Worm (Caenorhabditis elegans) whole organism, midembryonic: ENCODE results near the gene F53E4.2.
A peak's percentile ranks its signal among the peaks of the same experiment; 100 is the strongest.
"Not testable (repeated sequence)": the region's sequence is repeated elsewhere in the genome, so short reads cannot be mapped to it uniquely, and the experiment has no call there.

Experiments used
- T22C8.4 ChIP-seq: fragments of 200-800 bp; sonication (Bioruptor generic); IDR thresholded peaks from 2 replicates; pipeline ENCODE4 v1.3.6; 2022; ENCODE audit warnings: missing genetic modification characterization, missing compliant biosample characterization
- cog-1 ChIP-seq: sonication (generic microtip); optimal IDR thresholded peaks from 2 replicates; lab custom pipeline; 2016; ENCODE audit warnings: missing genetic modification characterization, missing compliant biosample characterization
- flt-1 ChIP-seq: fragments of 200-800 bp; sonication (Bioruptor generic); IDR thresholded peaks from 2 replicates; pipeline ENCODE4 v1.3.6; 2022; ENCODE audit warnings: missing genetic modification characterization, missing compliant biosample characterization
- klf-2 ChIP-seq: fragments of 200-800 bp; sonication (Bioruptor generic); conservative IDR thresholded peaks from 2 replicates; pipeline ENCODE4 v1.3.6; 2022; ENCODE audit warnings: missing genetic modification reagents, missing genetic modification characterization, missing compliant biosample characterization
- med-1 ChIP-seq: sonication (generic microtip); optimal IDR thresholded peaks from 2 replicates; lab custom pipeline; 2017; ENCODE audit warnings: missing genetic modification characterization, mild to moderate bottlenecking, missing compliant biosample characterization, antibody characterized with exemption, missing genetic modification reagents; ENCODE audit not compliant: insufficient read depth
- ref-1 ChIP-seq: fragments of 200-800 bp; sonication (Bioruptor generic); conservative IDR thresholded peaks from 2 replicates; pipeline ENCODE4 v1.3.6; 2022; ENCODE audit warnings: missing genetic modification reagents, missing genetic modification characterization, missing compliant biosample characterization
- tab-1 ChIP-seq: fragments of 200-800 bp; sonication (Bioruptor generic); IDR thresholded peaks from 2 replicates; pipeline ENCODE4 v1.3.6; 2022; ENCODE audit warnings: missing genetic modification characterization, missing compliant biosample characterization
- ztf-23 ChIP-seq: fragments of 200-800 bp; sonication (Bioruptor generic); IDR thresholded peaks from 2 replicates; pipeline ENCODE4 v1.3.6; 2022; ENCODE audit warnings: missing genetic modification reagents, missing genetic modification characterization, missing compliant biosample characterization
- ztf-29 ChIP-seq: fragments of 200-800 bp; sonication (Bioruptor generic); IDR thresholded peaks from 2 replicates; pipeline ENCODE4 v1.3.6; 2022; ENCODE audit warnings: missing genetic modification reagents, missing genetic modification characterization, missing compliant biosample characterization

Gene F53E4.2

DNA sequence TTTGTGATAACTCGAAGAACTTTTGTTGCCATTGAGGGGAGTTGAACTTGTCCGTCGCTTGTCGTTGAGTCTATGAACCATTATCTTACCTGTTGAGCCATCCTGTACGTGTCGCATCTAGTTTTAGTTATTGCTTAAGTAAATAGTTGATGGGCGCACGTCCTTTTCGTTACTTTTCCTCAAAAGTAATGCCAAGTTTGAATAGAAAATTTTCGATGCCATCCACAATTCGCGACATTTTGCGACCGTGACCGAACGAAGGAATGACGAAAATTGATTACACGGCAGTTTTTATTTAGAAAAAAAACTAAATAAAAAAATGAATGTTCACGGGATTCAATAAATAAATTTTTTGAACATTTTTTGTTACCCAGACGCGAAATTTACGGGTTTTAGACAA, 14.0 kb downstream of the F53E4.2 start, which contains the start of gene F53E4.1:
F53E4.1 (minus strand) TSS at position 101 of the 400 bp plus-strand sequence.
- TF ChIP-seq ref-1 (GFP tag; lab: Robert Waterston, UW); med-1; klf-2 (GFP tag; lab: Robert Waterston, UW): not testable (repeated sequence)

DNA sequence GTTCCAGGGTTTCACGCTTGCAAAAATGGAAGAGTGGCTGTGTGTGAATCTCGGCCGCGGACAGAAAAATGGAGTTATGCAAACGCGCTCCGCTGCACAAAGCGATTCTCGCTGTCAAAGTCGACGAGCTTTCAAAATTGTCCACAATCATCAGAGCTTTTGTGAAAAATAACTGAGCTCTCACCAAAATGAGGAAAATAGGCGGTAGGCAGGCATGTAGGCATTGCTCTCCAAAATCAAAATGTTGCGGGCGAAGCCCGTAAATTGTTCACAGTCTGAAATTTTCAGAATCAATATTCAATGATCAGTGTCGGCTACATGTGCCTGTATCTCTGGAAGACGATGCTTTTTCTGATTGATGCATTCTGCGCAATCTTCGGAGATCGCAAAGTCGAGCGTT, 14.6 kb downstream of the F53E4.2 start, which contains the start of gene K06B4.4:
K06B4.4 (plus strand) TSS at position 301 of the 400 bp plus-strand sequence.
- TF ChIP-seq klf-2 (GFP tag; lab: Robert Waterston, UW) (no peak), ztf-23 (GFP tag; lab: Robert Waterston, UW) (no peak), med-1 (no peak), ztf-29 (GFP tag; lab: Robert Waterston, UW) (no peak), tab-1 (no peak), T22C8.4 (GFP tag; lab: Robert Waterston, UW) (no peak), flt-1 (no peak), ref-1 (GFP tag; lab: Robert Waterston, UW) (no peak), cog-1 (tag; lab: Kevin White, UChicago) (no peak)

DNA sequence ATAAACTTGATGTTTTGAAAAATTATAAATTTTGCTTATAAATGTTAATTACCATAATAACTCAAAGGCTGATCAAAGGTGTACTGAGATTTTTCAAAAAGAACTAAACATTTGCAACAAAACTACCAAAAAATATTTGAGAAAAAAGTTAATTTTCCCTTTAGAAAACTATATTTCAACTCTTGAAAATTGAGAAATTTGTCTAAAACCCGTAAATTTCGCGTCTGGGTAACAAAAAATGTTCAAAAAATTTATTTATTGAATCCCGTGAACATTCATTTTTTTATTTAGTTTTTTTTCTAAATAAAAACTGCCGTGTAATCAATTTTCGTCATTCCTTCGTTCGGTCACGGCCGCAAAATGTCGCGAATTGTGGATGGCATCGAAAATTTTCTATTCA, 15.9 kb downstream of the F53E4.2 start, which contains the start of gene K06B4.15:
K06B4.15 (plus strand) TSS at position 301 of the 400 bp plus-strand sequence.
- not testable (repeated sequence) for TF ChIP-seq med-1; T22C8.4 (GFP tag; lab: Robert Waterston, UW); tab-1

DNA sequence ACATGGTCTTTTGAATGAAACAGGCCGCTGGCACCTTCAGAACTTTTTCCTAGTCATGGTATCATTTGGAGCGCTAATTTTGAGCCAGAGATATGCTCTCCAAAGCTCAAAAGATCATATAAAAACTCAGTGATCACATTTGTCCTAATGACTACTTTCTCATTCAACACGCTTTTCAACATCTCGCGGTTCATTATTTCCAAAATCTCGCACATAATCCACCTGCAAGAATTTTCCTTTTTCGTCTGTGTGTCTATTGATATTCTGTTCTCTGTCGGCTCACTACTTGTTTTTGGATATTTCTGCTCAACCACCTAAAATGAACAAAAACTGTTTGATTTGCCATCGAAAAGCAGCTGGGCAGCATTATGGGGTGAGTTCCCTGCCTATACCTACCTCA, 19.5 kb downstream of the F53E4.2 start, which contains the start of gene nhr-51:
nhr-51 (plus strand) TSS at position 301 of the 400 bp plus-strand sequence.
- TF ChIP-seq ref-1 (GFP tag; lab: Robert Waterston, UW) (no peak), tab-1 (no peak), ztf-23 (GFP tag; lab: Robert Waterston, UW) (no peak), flt-1 (no peak), klf-2 (GFP tag; lab: Robert Waterston, UW) (no peak), med-1 (no peak), ztf-29 (GFP tag; lab: Robert Waterston, UW) (no peak)

DNA sequence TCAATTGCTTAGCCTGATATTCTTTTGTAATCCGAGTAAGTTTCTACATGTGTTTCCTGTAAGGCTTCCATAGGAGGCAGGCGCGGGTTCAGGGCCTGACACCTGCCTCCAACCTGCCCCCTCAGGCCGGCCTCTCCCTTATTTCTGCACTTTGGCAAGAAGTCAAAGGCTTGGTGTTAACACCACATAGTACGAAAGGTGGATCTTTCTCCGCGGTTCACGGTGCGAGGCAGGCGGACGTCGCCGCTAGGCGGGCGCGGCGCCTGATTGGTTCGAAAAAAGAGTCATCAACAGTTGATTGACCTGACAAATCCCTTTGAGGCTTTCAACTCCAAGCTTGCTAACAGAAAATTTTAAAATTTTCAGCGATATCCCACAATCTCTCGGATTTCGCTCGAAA, 20.7 kb downstream of the F53E4.2 start:
- TF ChIP-seq klf-2 (GFP tag; lab: Robert Waterston, UW) (no peak), tab-1 (0 out of 2 replicates have a peak, but pooled peaks have one; percentile 22)

DNA sequence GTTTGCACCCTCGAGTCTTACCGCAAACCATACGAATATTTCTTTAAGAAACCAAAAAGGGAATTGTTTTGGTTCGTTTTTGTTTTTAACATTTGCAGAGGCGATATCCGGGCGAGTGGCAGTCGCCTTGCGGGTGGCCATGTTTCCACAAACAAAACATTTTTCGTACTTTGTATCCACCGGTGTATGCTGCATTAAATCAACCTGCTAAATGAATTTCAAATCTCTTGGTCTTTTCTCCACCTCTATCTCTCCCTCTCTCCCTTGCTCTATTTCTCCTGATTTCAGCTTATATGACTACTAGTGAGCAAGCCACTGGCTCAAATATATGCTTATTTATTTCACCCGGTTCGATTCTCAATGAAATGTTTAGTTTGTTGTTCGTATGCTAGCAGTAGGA, 23.0 kb downstream of the F53E4.2 start, which contains the start of gene nhr-52:
nhr-52 (plus strand) TSS at position 301 of the 400 bp plus-strand sequence.
- no peak for TF ChIP-seq ztf-23 (GFP tag; lab: Robert Waterston, UW)
- TF ChIP-seq cog-1 (tag; lab: Kevin White, UChicago): no peak
- no peak for TF ChIP-seq ref-1 (GFP tag; lab: Robert Waterston, UW)
- no peak for TF ChIP-seq klf-2 (GFP tag; lab: Robert Waterston, UW)
- TF ChIP-seq tab-1: no peak
- TF ChIP-seq ztf-29 (GFP tag; lab: Robert Waterston, UW): no peak
- TF ChIP-seq med-1: no peak
- no peak for TF ChIP-seq T22C8.4 (GFP tag; lab: Robert Waterston, UW)
- TF ChIP-seq flt-1: no peak

DNA sequence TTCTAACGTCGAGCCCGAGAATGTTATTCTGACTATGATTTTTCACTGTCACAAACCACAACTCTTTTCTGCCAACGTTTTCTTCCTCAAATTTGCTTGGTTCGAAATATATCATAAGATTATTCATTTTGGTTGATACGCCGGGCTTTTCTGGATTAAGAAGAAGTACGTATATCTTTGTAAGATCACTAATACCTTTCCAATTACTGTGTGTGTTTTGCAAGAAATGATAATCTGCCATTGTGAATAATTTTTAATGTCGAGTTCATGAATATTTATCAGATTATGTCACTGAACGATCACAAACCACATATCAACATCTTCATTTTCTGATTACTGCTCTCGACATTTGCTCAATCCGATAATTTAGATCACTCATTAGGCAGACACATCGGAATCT, 31.4 kb downstream of the F53E4.2 start, which contains the start of gene nhr-196:
nhr-196 (plus strand) TSS at position 118 of the 400 bp plus-strand sequence.
- TF ChIP-seq cog-1 (tag; lab: Kevin White, UChicago) (no peak), ztf-29 (GFP tag; lab: Robert Waterston, UW) (no peak), ztf-23 (GFP tag; lab: Robert Waterston, UW) (no peak), tab-1 (no peak), T22C8.4 (GFP tag; lab: Robert Waterston, UW) (no peak), klf-2 (GFP tag; lab: Robert Waterston, UW) (no peak), ref-1 (GFP tag; lab: Robert Waterston, UW) (no peak), med-1 (no peak), flt-1 (no peak)

DNA sequence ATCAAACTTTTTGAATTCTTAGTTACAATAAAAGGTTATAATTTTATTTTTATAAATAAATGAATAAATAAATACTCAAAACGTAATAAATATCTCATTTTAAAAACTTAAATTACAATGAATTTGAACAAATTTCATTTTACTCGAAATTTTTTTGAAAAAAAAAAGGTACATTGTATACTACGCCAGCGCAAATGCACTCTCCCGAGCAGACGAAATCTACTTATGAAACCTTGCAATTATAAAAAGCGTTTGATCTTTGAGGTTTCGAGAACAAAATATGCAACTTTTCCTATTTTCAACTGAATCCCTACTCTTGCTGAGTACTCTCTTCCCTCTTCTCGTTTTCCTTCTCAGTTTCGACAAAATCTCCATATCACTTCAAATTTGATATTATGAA, 33.4 kb downstream of the F53E4.2 start, which contains the start of gene nhr-197:
nhr-197 (plus strand) TSS at position 301 of the 400 bp plus-strand sequence.
- TF ChIP-seq ref-1 (GFP tag; lab: Robert Waterston, UW): no peak
- TF ChIP-seq tab-1: no peak
- TF ChIP-seq klf-2 (GFP tag; lab: Robert Waterston, UW): no peak
- no peak for TF ChIP-seq med-1
- no peak for TF ChIP-seq ztf-29 (GFP tag; lab: Robert Waterston, UW)
- no peak for TF ChIP-seq flt-1

DNA sequence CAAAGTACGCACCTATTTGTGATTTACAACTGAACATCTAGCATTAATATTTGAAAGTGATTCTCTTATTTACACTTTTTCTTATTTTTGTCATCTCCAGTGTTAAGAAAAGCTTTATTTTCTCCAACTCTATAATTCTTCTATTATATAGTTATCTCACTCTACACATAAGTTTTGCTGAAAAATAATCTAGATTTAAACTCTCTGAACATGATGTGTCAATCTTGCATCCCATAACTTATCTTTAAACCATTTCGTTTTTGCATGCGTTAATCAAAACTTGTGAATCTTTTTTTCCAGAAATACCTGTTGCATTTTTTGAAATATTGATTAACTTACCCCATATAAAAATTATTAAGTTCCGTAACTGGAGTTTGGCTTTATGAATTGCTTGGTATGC, 35.7 kb downstream of the F53E4.2 start, which contains the start of gene nhr-268:
nhr-268 (plus strand) TSS at position 301 of the 400 bp plus-strand sequence.
- TF ChIP-seq cog-1 (tag; lab: Kevin White, UChicago) (no peak), tab-1 (no peak), T22C8.4 (GFP tag; lab: Robert Waterston, UW) (no peak), flt-1 (no peak), ztf-29 (GFP tag; lab: Robert Waterston, UW) (no peak), ref-1 (GFP tag; lab: Robert Waterston, UW) (no peak), klf-2 (GFP tag; lab: Robert Waterston, UW) (no peak), med-1 (no peak), ztf-23 (GFP tag; lab: Robert Waterston, UW) (no peak)

DNA sequence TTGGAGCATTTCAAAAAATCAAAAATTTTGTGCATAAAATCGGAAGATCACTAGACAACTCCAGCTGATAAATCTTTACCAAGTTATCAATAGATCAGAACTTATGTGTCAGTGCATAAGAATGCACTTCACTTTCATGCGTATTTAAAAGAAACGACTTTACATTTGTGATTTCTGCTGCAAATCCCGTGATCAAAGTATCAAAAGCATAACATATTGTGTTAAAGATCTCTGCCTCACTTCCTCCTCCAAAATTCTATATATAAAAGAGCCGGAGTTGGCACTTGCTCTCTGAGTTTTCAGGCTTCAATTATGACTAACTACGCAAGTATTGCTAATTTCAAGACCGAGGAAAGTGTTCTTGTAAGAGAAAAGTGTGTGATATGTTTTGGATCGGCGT, 39.5 kb downstream of the F53E4.2 start, which contains the start of gene nhr-198:
nhr-198 (plus strand) TSS at position 313 of the 400 bp plus-strand sequence.
- TF ChIP-seq flt-1 (no peak), ztf-23 (GFP tag; lab: Robert Waterston, UW) (no peak), klf-2 (GFP tag; lab: Robert Waterston, UW) (no peak), med-1 (no peak), cog-1 (tag; lab: Kevin White, UChicago) (no peak)
